Fruit fly (Drosophila melanogaster) whole organism, embryonic: ENCODE measurements around the gene CG15418.

Experiments
- CG7786 ChIP-seq: fragments of 200-800 bp; sonication (Bioruptor generic); optimal IDR thresholded peaks from 2 replicates; lab custom pipeline; 2016; ENCODE audit warnings: missing biosample characterization, missing genetic modification characterization
- sisA ChIP-seq: fragments of 200-800 bp; sonication (Bioruptor generic); IDR thresholded peaks from 2 replicates; pipeline ENCODE4 v1.3.6; 2022; ENCODE audit warnings: missing biosample characterization, missing genetic modification characterization
- stc ChIP-seq: fragments of 200-800 bp; sonication (Bioruptor generic); IDR thresholded peaks from 2 replicates; pipeline ENCODE4 v1.3.6; 2022; ENCODE audit warnings: missing biosample characterization, missing genetic modification characterization

dm6 chr2L:3597126-3597525, 24.4 kb downstream of the CG15418 start:
- no peak for TF ChIP-seq CG7786
- no peak for TF ChIP-seq sisA (GFP tag; lab: Robert Waterston, UW)
- TF ChIP-seq stc: no peak
